Worm (Caenorhabditis elegans): Measurements from ENCODE around the gene F47B8.5.

ce11 chrV:14319101-14319781, 8.4 kb downstream of the F47B8.5 start, which contains the start of gene F47B8.13:
- TF ChIP-seq cog-1 (tag; optimal IDR thresholded peaks at IDR 0.05) (no peak), ref-1 (GFP tag; conservative IDR thresholded peaks at IDR 0.05) (no peak), ztf-23 (GFP tag; IDR thresholded peaks at IDR 0.05) (no peak), med-1 (GFP tag; optimal IDR thresholded peaks at IDR 0.05; ENCODE audit: insufficient read depth) (no peak), tab-1 (GFP tag; IDR thresholded peaks at IDR 0.05) (no peak), flt-1 (GFP tag; IDR thresholded peaks at IDR 0.05) (no peak)
